Worm (Caenorhabditis elegans) whole organism, late embryonic: ENCODE results near the gene emb-5.
A peak's percentile ranks its signal among the peaks of the same experiment; 100 is the strongest.

ENCODE experiments used
- C08G9.2 ChIP-seq: sonication (generic microtip); optimal IDR thresholded peaks from 2 replicates; lab custom pipeline; 2016; ENCODE audit warnings: mild to moderate bottlenecking, missing genetic modification characterization, moderate library complexity, missing compliant biosample characterization
- F13H6.1 ChIP-seq: sonication (generic microtip); optimal IDR thresholded peaks from 2 replicates; lab custom pipeline; 2016; ENCODE audit warnings: missing genetic modification characterization, missing compliant biosample characterization
- K02D7.2 ChIP-seq: sonication (generic microtip); optimal IDR thresholded peaks from 2 replicates; lab custom pipeline; 2017; ENCODE audit warnings: mild to moderate bottlenecking, missing genetic modification characterization, missing compliant biosample characterization
- K09A11.1 ChIP-seq: sonication (generic microtip); optimal IDR thresholded peaks from 2 replicates; lab custom pipeline; 2017; ENCODE audit warnings: antibody characterized with exemption, mild to moderate bottlenecking, missing genetic modification characterization, missing compliant biosample characterization; ENCODE audit not compliant: insufficient read depth
- T23F11.4 ChIP-seq: fragments of 200-800 bp; sonication (Bioruptor generic); optimal IDR thresholded peaks from 2 replicates; lab custom pipeline; 2018; ENCODE audit warnings: mild to moderate bottlenecking, missing genetic modification characterization, missing compliant biosample characterization
- ahr-1 ChIP-seq: sonication (generic microtip); optimal IDR thresholded peaks from 2 replicates; lab custom pipeline; 2016; ENCODE audit warnings: missing genetic modification characterization, missing compliant biosample characterization
- ceh-14 ChIP-seq: sonication (generic microtip); optimal IDR thresholded peaks from 2 replicates; lab custom pipeline; 2016; ENCODE audit warnings: missing genotype, missing genetic modification characterization, missing compliant biosample characterization
- ceh-19 ChIP-seq: fragments of 200-800 bp; sonication (Bioruptor generic); optimal IDR thresholded peaks from 2 replicates; lab custom pipeline; 2018; ENCODE audit warnings: mild to moderate bottlenecking, missing genetic modification characterization, missing compliant biosample characterization
- ceh-2 ChIP-seq: sonication (generic microtip); optimal IDR thresholded peaks from 2 replicates; lab custom pipeline; 2016; ENCODE audit warnings: missing genotype, missing genetic modification characterization, missing compliant biosample characterization
- ceh-22 ChIP-seq: sonication (generic microtip); optimal IDR thresholded peaks from 2 replicates; lab custom pipeline; 2017; ENCODE audit warnings: missing biosample characterization, missing genetic modification characterization
- ceh-24 ChIP-seq: sonication (generic microtip); optimal IDR thresholded peaks from 2 replicates; lab custom pipeline; 2016; ENCODE audit warnings: mild to moderate bottlenecking, missing genetic modification characterization, missing compliant biosample characterization
- ceh-30 ChIP-seq: fragments of 150-350 bp; optimal IDR thresholded peaks from 2 replicates; lab custom pipeline; 2014; ENCODE audit warnings: missing biosample characterization, missing genetic modification characterization
- ceh-31 ChIP-seq: sonication (generic microtip); optimal IDR thresholded peaks from 2 replicates; lab custom pipeline; 2016; ENCODE audit warnings: missing genetic modification characterization, missing compliant biosample characterization
- ceh-34 ChIP-seq: sonication (generic microtip); optimal IDR thresholded peaks from 2 replicates; lab custom pipeline; 2016; ENCODE audit warnings: mild to moderate bottlenecking, missing genetic modification characterization, missing compliant biosample characterization
- ceh-48 ChIP-seq: sonication (generic microtip); optimal IDR thresholded peaks from 2 replicates; lab custom pipeline; 2016; ENCODE audit warnings: missing genetic modification characterization, inconsistent platforms, missing compliant biosample characterization
- ceh-6 ChIP-seq: fragments of 200-800 bp; sonication (Bioruptor generic); optimal IDR thresholded peaks from 2 replicates; lab custom pipeline; 2018; ENCODE audit warnings: mild to moderate bottlenecking, missing genetic modification characterization, missing compliant biosample characterization
- ceh-9 ChIP-seq: sonication (generic microtip); optimal IDR thresholded peaks from 2 replicates; lab custom pipeline; 2016; ENCODE audit warnings: mild to moderate bottlenecking, missing genetic modification characterization, inconsistent platforms, missing compliant biosample characterization
- che-1 ChIP-seq: sonication (generic microtip); optimal IDR thresholded peaks from 2 replicates; lab custom pipeline; 2016; ENCODE audit warnings: mild to moderate bottlenecking, missing genetic modification characterization, missing compliant biosample characterization
- dmd-4 ChIP-seq: sonication (generic microtip); optimal IDR thresholded peaks from 2 replicates; lab custom pipeline; 2016; ENCODE audit warnings: borderline replicate concordance, missing genetic modification characterization, missing compliant biosample characterization
- dve-1 ChIP-seq: sonication (generic microtip); optimal IDR thresholded peaks from 2 replicates; lab custom pipeline; 2017; ENCODE audit warnings: antibody characterized with exemption, mild to moderate bottlenecking, missing genetic modification characterization, missing compliant biosample characterization
- elt-2 ChIP-seq: sonication (generic microtip); optimal IDR thresholded peaks from 2 replicates; lab custom pipeline; 2016; ENCODE audit warnings: missing genetic modification reagents, missing genetic modification characterization, missing compliant biosample characterization
- elt-4 ChIP-seq: sonication (generic microtip); optimal IDR thresholded peaks from 2 replicates; lab custom pipeline; 2016; ENCODE audit warnings: missing genetic modification characterization, missing compliant biosample characterization
- fkh-10 ChIP-seq: fragments of 150-350 bp; optimal IDR thresholded peaks from 2 replicates; lab custom pipeline; 2014; ENCODE audit warnings: missing biosample characterization, missing genetic modification reagents, missing genetic modification characterization
- fkh-6 ChIP-seq: sonication (generic microtip); optimal IDR thresholded peaks from 2 replicates; lab custom pipeline; 2016; ENCODE audit warnings: missing genetic modification characterization, missing compliant biosample characterization
- gmeb-2 ChIP-seq: sonication (generic microtip); optimal IDR thresholded peaks from 2 replicates; lab custom pipeline; 2016; ENCODE audit warnings: missing genetic modification characterization, inconsistent platforms, missing compliant biosample characterization
- hlh-13 ChIP-seq: fragments of 200-800 bp; sonication (Bioruptor generic); optimal IDR thresholded peaks from 2 replicates; lab custom pipeline; 2018; ENCODE audit warnings: mild to moderate bottlenecking, missing genetic modification characterization, missing compliant biosample characterization
- hlh-15 ChIP-seq: sonication (generic microtip); optimal IDR thresholded peaks from 2 replicates; lab custom pipeline; 2016; ENCODE audit warnings: missing genetic modification characterization, missing compliant biosample characterization
- hlh-6 ChIP-seq: sonication (generic microtip); optimal IDR thresholded peaks from 2 replicates; lab custom pipeline; 2016; ENCODE audit warnings: missing genotype, missing genetic modification characterization, missing compliant biosample characterization
- hlh-8 ChIP-seq: sonication (generic microtip); optimal IDR thresholded peaks from 2 replicates; lab custom pipeline; 2016; ENCODE audit warnings: missing genotype, missing genetic modification characterization, missing compliant biosample characterization
- lin-11 ChIP-seq: fragments of 200-800 bp; sonication (Bioruptor generic); optimal IDR thresholded peaks from 2 replicates; lab custom pipeline; 2018; ENCODE audit warnings: mild to moderate bottlenecking, missing genetic modification characterization, missing compliant biosample characterization
- madf-2 ChIP-seq: sonication (generic microtip); optimal IDR thresholded peaks from 2 replicates; lab custom pipeline; 2017; ENCODE audit warnings: missing genetic modification characterization, missing compliant biosample characterization
- mec-3 ChIP-seq: sonication (generic microtip); optimal IDR thresholded peaks from 2 replicates; lab custom pipeline; 2016; ENCODE audit warnings: borderline replicate concordance, missing genetic modification characterization, missing compliant biosample characterization
- npax-4 ChIP-seq: sonication (generic microtip); optimal IDR thresholded peaks from 2 replicates; lab custom pipeline; 2016; ENCODE audit warnings: missing genetic modification characterization, missing compliant biosample characterization
- odd-2 ChIP-seq: sonication (generic microtip); optimal IDR thresholded peaks from 2 replicates; lab custom pipeline; 2017; ENCODE audit warnings: antibody characterized with exemption, mild to moderate bottlenecking, missing genetic modification characterization, missing compliant biosample characterization
- pat-9 ChIP-seq: fragments of 200-800 bp; sonication (Bioruptor generic); optimal IDR thresholded peaks from 2 replicates; lab custom pipeline; 2018; ENCODE audit warnings: mild to moderate bottlenecking, missing genetic modification characterization, moderate library complexity, missing compliant biosample characterization
- pax-1 ChIP-seq: fragments of 150-350 bp; optimal IDR thresholded peaks from 2 replicates; lab custom pipeline; 2014; ENCODE audit warnings: missing biosample characterization, missing genetic modification characterization
- pha-4 ChIP-seq: fragments of 150-350 bp; optimal IDR thresholded peaks from 2 replicates; lab custom pipeline; 2018; ENCODE audit warnings: missing biosample characterization, missing genetic modification reagents, missing genetic modification characterization
- pqm-1 ChIP-seq: sonication (generic microtip); optimal IDR thresholded peaks from 2 replicates; lab custom pipeline; 2016; ENCODE audit warnings: missing genetic modification characterization, missing compliant biosample characterization
- pros-1 ChIP-seq: fragments of 150-350 bp; optimal IDR thresholded peaks from 2 replicates; lab custom pipeline; 2014; ENCODE audit warnings: missing biosample characterization, missing genetic modification reagents, missing genetic modification characterization
- ref-2 ChIP-seq: sonication (generic microtip); optimal IDR thresholded peaks from 2 replicates; lab custom pipeline; 2016; ENCODE audit warnings: missing genetic modification characterization, missing compliant biosample characterization
- rnt-1 ChIP-seq: sonication (generic microtip); optimal IDR thresholded peaks from 2 replicates; lab custom pipeline; 2016; ENCODE audit warnings: missing genetic modification characterization, missing compliant biosample characterization
- sox-2 ChIP-seq: fragments of 200-800 bp; sonication (Bioruptor generic); IDR thresholded peaks from 2 replicates; pipeline ENCODE4 v1.3.6; 2022; ENCODE audit warnings: missing genetic modification reagents, missing genetic modification characterization, missing compliant biosample characterization
- sox-4 ChIP-seq: sonication (generic microtip); optimal IDR thresholded peaks from 2 replicates; lab custom pipeline; 2017; ENCODE audit warnings: mild to moderate bottlenecking, missing genetic modification characterization, inconsistent platforms, missing compliant biosample characterization
- syd-9 ChIP-seq: sonication (generic microtip); optimal IDR thresholded peaks from 2 replicates; lab custom pipeline; 2016; ENCODE audit warnings: mild to moderate bottlenecking, missing genetic modification characterization, moderate library complexity, missing compliant biosample characterization
- tbx-2 ChIP-seq: sonication (generic microtip); optimal IDR thresholded peaks from 2 replicates; lab custom pipeline; 2016; ENCODE audit warnings: missing genetic modification characterization, missing compliant biosample characterization
- tbx-7 ChIP-seq: sonication (generic microtip); optimal IDR thresholded peaks from 2 replicates; lab custom pipeline; 2016; ENCODE audit warnings: missing genotype, missing genetic modification characterization, missing compliant biosample characterization
- ttx-3 ChIP-seq: sonication (generic microtip); optimal IDR thresholded peaks from 2 replicates; lab custom pipeline; 2016; ENCODE audit warnings: missing genetic modification reagents, missing genetic modification characterization, missing compliant biosample characterization
- unc-42 ChIP-seq: sonication (generic microtip); optimal IDR thresholded peaks from 2 replicates; lab custom pipeline; 2016; ENCODE audit warnings: missing genotype, missing genetic modification characterization, missing compliant biosample characterization
- unc-55 ChIP-seq: sonication (generic microtip); optimal IDR thresholded peaks from 2 replicates; lab custom pipeline; 2017; ENCODE audit warnings: missing biosample characterization, missing genetic modification reagents, missing genetic modification characterization
- unc-86 ChIP-seq: sonication (generic microtip); optimal IDR thresholded peaks from 2 replicates; lab custom pipeline; 2016; ENCODE audit warnings: missing genetic modification characterization, missing compliant biosample characterization
- zip-5 ChIP-seq: sonication (generic microtip); optimal IDR thresholded peaks from 2 replicates; lab custom pipeline; 2016; ENCODE audit warnings: missing genetic modification characterization, missing compliant biosample characterization
- ztf-16 ChIP-seq: sonication (generic microtip); optimal IDR thresholded peaks from 2 replicates; lab custom pipeline; 2017; ENCODE audit warnings: missing genetic modification characterization, missing compliant biosample characterization

The emb-5 gene

ce11 chrIII:4720620-4721227, at the start of gene emb-5:
Gene emb-5 (minus strand): TSS chrIII:4720670.
- TF ChIP-seq rnt-1 (tag; lab: Kevin White, UChicago) (no peak), unc-42 (peak; percentile 36), ceh-31 (peak; percentile 42), dve-1 (peak; percentile 22), sox-4 (tag; lab: Kevin White, UChicago) (no peak), K02D7.2 (tag; lab: Kevin White, UChicago) (no peak), K09A11.1 (no peak), che-1 (no peak), unc-55 (GFP tag; lab: Kevin White, UChicago) (peak; percentile 21), pax-1 (peak; percentile 43), ceh-30 (no peak), dmd-4 (tag; lab: Kevin White, UChicago) (no peak), hlh-6 (no peak), elt-4 (tag; lab: Kevin White, UChicago) (no peak), tbx-7 (no peak), ceh-2 (tag; lab: Kevin White, UChicago) (no peak), fkh-6 (tag; lab: Kevin White, UChicago) (no peak), ceh-6 (GFP tag; lab: Kevin White, UChicago) (no peak), ceh-14 (no peak), tbx-2 (tag; lab: Kevin White, UChicago) (peak; percentile 1), pqm-1 (tag; lab: Kevin White, UChicago) (no peak), ceh-24 (tag; lab: Kevin White, UChicago) (no peak), hlh-8 (no peak), T23F11.4 (no peak), syd-9 (tag; lab: Kevin White, UChicago) (no peak), zip-5 (tag; lab: Kevin White, UChicago) (no peak), hlh-15 (tag; lab: Kevin White, UChicago) (no peak), ceh-34 (tag; lab: Kevin White, UChicago) (peak; percentile 17), F13H6.1 (tag; lab: Kevin White, UChicago) (no peak), unc-86 (tag; lab: Kevin White, UChicago) (no peak), npax-4 (tag; lab: Kevin White, UChicago) (no peak), ceh-9 (no peak), ttx-3 (tag; lab: Kevin White, UChicago) (no peak), pat-9 (tag; lab: Kevin White, UChicago) (no peak), fkh-10 (GFP tag; lab: Kevin White, UChicago) (no peak), ztf-16 (tag; lab: Kevin White, UChicago) (no peak), madf-2 (tag; lab: Kevin White, UChicago) (no peak), ahr-1 (tag; lab: Kevin White, UChicago) (no peak), odd-2 (tag; lab: Kevin White, UChicago) (no peak), ceh-48 (tag; lab: Kevin White, UChicago) (no peak), lin-11 (tag; lab: Kevin White, UChicago) (no peak), C08G9.2 (tag; lab: Kevin White, UChicago) (no peak), ceh-19 (GFP tag; lab: Kevin White, UChicago) (no peak), pros-1 (tag; lab: Kevin White, UChicago) (no peak), sox-2 (GFP tag; lab: Robert Waterston, UW) (peak; percentile 29; the same call in 1 of the 2 replicates), elt-2 (tag; lab: Kevin White, UChicago) (no peak), ref-2 (no peak), ceh-22 (no peak), pha-4 (no peak), mec-3 (tag; lab: Kevin White, UChicago) (no peak), hlh-13 (GFP tag; lab: Kevin White, UChicago) (no peak), gmeb-2 (tag; lab: Kevin White, UChicago) (no peak)
